Worm (Caenorhabditis elegans) whole organism, young adult: ENCODE data around the gene gstk-2.

ENCODE experiments used
- C17E4.6 ChIP-seq: fragments of 200-800 bp; sonication (Bioruptor generic); IDR thresholded peaks from 2 replicates; pipeline ENCODE4 v1.3.6; 2022; ENCODE audit warnings: missing genetic modification reagents, missing genetic modification characterization, missing compliant biosample characterization
- F37B4.10 ChIP-seq: fragments of 200-800 bp; sonication (Bioruptor generic); IDR thresholded peaks from 2 replicates; pipeline ENCODE4 v1.3.6; 2022; ENCODE audit warnings: missing genetic modification characterization, missing compliant biosample characterization
- F52B5.7 ChIP-seq: sonication (generic microtip); optimal IDR thresholded peaks from 2 replicates; lab custom pipeline; 2016; ENCODE audit warnings: mild to moderate bottlenecking, missing genetic modification characterization, missing compliant biosample characterization
- F55B11.4 ChIP-seq: sonication (generic microtip); optimal IDR thresholded peaks from 2 replicates; lab custom pipeline; 2016; ENCODE audit warnings: missing compliant biosample characterization, missing genetic modification characterization, borderline replicate concordance; ENCODE audit not compliant: insufficient read depth
- F57C9.4 ChIP-seq: sonication (generic microtip); optimal IDR thresholded peaks from 2 replicates; lab custom pipeline; 2017; ENCODE audit warnings: mild to moderate bottlenecking, missing genetic modification characterization, missing compliant biosample characterization
- T26A5.8 ChIP-seq: sonication (generic microtip); optimal IDR thresholded peaks from 2 replicates; lab custom pipeline; 2016; ENCODE audit warnings: missing genetic modification characterization, missing compliant biosample characterization
- Y53G8AR.9 ChIP-seq: fragments of 200-800 bp; sonication (Bioruptor generic); conservative IDR thresholded peaks from 2 replicates; pipeline ENCODE4 v1.3.6; 2022; ENCODE audit warnings: missing genetic modification reagents, missing genetic modification characterization, missing compliant biosample characterization
- attf-5 ChIP-seq: fragments of 200-800 bp; sonication (Bioruptor generic); optimal IDR thresholded peaks from 2 replicates; lab custom pipeline; 2018; ENCODE audit warnings: mild to moderate bottlenecking, missing genetic modification characterization, missing compliant biosample characterization
- attf-6 ChIP-seq: fragments of 200-800 bp; sonication (Bioruptor generic); IDR thresholded peaks from 2 replicates; pipeline ENCODE4 v1.3.6; 2022; ENCODE audit warnings: missing genetic modification reagents, missing genetic modification characterization, missing compliant biosample characterization
- bed-1 ChIP-seq: fragments of 200-800 bp; sonication (Bioruptor generic); IDR thresholded peaks from 2 replicates; pipeline ENCODE4 v1.3.6; 2022; ENCODE audit warnings: missing genetic modification reagents, missing genetic modification characterization, missing compliant biosample characterization
- ccch-3 ChIP-seq: fragments of 200-800 bp; sonication (Bioruptor generic); optimal IDR thresholded peaks from 2 replicates; lab custom pipeline; 2018; ENCODE audit warnings: mild to moderate bottlenecking, missing genetic modification characterization, missing compliant biosample characterization
- cebp-1 ChIP-seq, 2 experiments: fragments of 200-800 bp in 1 of 2; sonication (Bioruptor generic) in 1 of 2; sonication (generic microtip) in 1 of 2; IDR thresholded peaks in 1 of 2; optimal IDR thresholded peaks in 1 of 2; 2 replicates each; pipeline versions ENCODE4 v1.3.6 to Lab custom; 2017 to 2022; ENCODE audit warnings: missing compliant biosample characterization in 2 of 2, missing genetic modification characterization in 2 of 2, mild to moderate bottlenecking in 1 of 2, missing genetic modification reagents in 1 of 2, moderate library complexity in 1 of 2
- ceh-58 ChIP-seq: fragments of 200-800 bp; sonication (Bioruptor generic); IDR thresholded peaks from 2 replicates; pipeline ENCODE4 v1.3.6; 2022; ENCODE audit warnings: missing genetic modification characterization, missing compliant biosample characterization
- ceh-91 ChIP-seq: fragments of 200-800 bp; sonication (Bioruptor generic); IDR thresholded peaks from 2 replicates; pipeline ENCODE4 v1.3.6; 2022; ENCODE audit warnings: missing genetic modification reagents, missing genetic modification characterization, missing compliant biosample characterization
- dpff-1 ChIP-seq: sonication (generic microtip); optimal IDR thresholded peaks from 2 replicates; lab custom pipeline; 2017; ENCODE audit warnings: mild to moderate bottlenecking, missing genetic modification characterization, missing compliant biosample characterization
- dpl-1 ChIP-seq: fragments of 150-350 bp; optimal IDR thresholded peaks from 2 replicates; lab custom pipeline; 2014; ENCODE audit warnings: missing biosample characterization, missing genetic modification reagents, missing genetic modification characterization
- egl-18 ChIP-seq: fragments of 200-800 bp; sonication (Bioruptor generic); IDR thresholded peaks from 2 replicates; pipeline ENCODE4 v1.3.6; 2022; ENCODE audit warnings: missing genetic modification reagents, missing genetic modification characterization, missing compliant biosample characterization
- him-1 ChIP-seq: sonication (generic microtip); optimal IDR thresholded peaks from 2 replicates; lab custom pipeline; 2016; ENCODE audit warnings: missing genotype, missing genetic modification reagents, missing genetic modification characterization, missing compliant biosample characterization
- hmg-1.2 ChIP-seq: fragments of 200-800 bp; sonication (Bioruptor generic); IDR thresholded peaks from 2 replicates; pipeline ENCODE4 v1.3.6; 2022; ENCODE audit warnings: missing genetic modification reagents, missing genetic modification characterization, missing compliant biosample characterization
- hsf-1 ChIP-seq: fragments of 200-800 bp; sonication (Bioruptor generic); IDR thresholded peaks from 2 replicates; pipeline ENCODE4 v1.3.6; 2022; ENCODE audit warnings: missing genetic modification reagents, missing genetic modification characterization, missing compliant biosample characterization
- lsy-27 ChIP-seq: sonication (generic microtip); optimal IDR thresholded peaks from 2 replicates; lab custom pipeline; 2017; ENCODE audit warnings: missing genetic modification characterization, mild to moderate bottlenecking, missing compliant biosample characterization, antibody characterized with exemption, missing genotype, borderline replicate concordance; ENCODE audit not compliant: insufficient read depth
- madf-6 ChIP-seq: fragments of 200-800 bp; sonication (Bioruptor generic); IDR thresholded peaks from 2 replicates; pipeline ENCODE4 v1.3.6; 2022; ENCODE audit warnings: missing genetic modification reagents, missing genetic modification characterization, missing compliant biosample characterization
- mcd-1 ChIP-seq: fragments of 200-800 bp; sonication (Bioruptor generic); IDR thresholded peaks from 2 replicates; pipeline ENCODE4 v1.3.6; 2022; ENCODE audit warnings: missing genetic modification reagents, missing genetic modification characterization, missing compliant biosample characterization
- nhr-179 ChIP-seq: sonication (generic microtip); optimal IDR thresholded peaks from 2 replicates; lab custom pipeline; 2016; ENCODE audit warnings: mild to moderate bottlenecking, missing genetic modification characterization, missing compliant biosample characterization
- pbrm-1 ChIP-seq: fragments of 200-800 bp; sonication (Bioruptor generic); IDR thresholded peaks from 2 replicates; pipeline ENCODE4 v1.3.6; 2022; ENCODE audit warnings: missing genetic modification reagents, missing genetic modification characterization, missing compliant biosample characterization
- rcor-1 ChIP-seq: fragments of 200-800 bp; sonication (Bioruptor generic); IDR thresholded peaks from 2 replicates; pipeline ENCODE4 v1.3.6; 2022; ENCODE audit warnings: missing genetic modification reagents, missing genetic modification characterization, missing compliant biosample characterization
- rec-8 ChIP-seq, 2 experiments: sonication (generic microtip); optimal IDR thresholded peaks; 2 replicates each; lab custom pipeline; 2016; ENCODE audit warnings: mild to moderate bottlenecking in 2 of 2, missing genetic modification characterization in 2 of 2, missing genetic modification reagents in 2 of 2, missing genotype in 2 of 2, missing biosample characterization in 1 of 2, missing compliant biosample characterization in 1 of 2, moderate library complexity in 1 of 2
- repo-1 ChIP-seq: sonication (generic microtip); optimal IDR thresholded peaks from 2 replicates; lab custom pipeline; 2017; ENCODE audit warnings: mild to moderate bottlenecking, missing genetic modification characterization, missing compliant biosample characterization
- snpc-1.1 ChIP-seq: sonication (generic microtip); optimal IDR thresholded peaks from 2 replicates; lab custom pipeline; 2017; ENCODE audit warnings: missing genetic modification characterization, mild to moderate bottlenecking, missing compliant biosample characterization, antibody characterized with exemption, moderate library complexity, missing genotype, missing genetic modification reagents; ENCODE audit not compliant: insufficient read depth
- snpc-3.4 ChIP-seq: sonication (generic microtip); optimal IDR thresholded peaks from 2 replicates; lab custom pipeline; 2017; ENCODE audit warnings: missing genetic modification characterization, mild to moderate bottlenecking, missing compliant biosample characterization, antibody characterized with exemption, moderate library complexity, missing genotype, missing genetic modification reagents
- snpc-4 ChIP-seq, 5 experiments: fragments of 150-350 bp in 1 of 5; sonication (generic microtip) in 4 of 5; optimal IDR thresholded peaks; 2 replicates each; lab custom pipeline; 2014 to 2018; ENCODE audit warnings: missing genetic modification characterization in 5 of 5, missing biosample characterization in 3 of 5, antibody characterized with exemption in 2 of 5, mild to moderate bottlenecking in 2 of 5, missing compliant biosample characterization in 2 of 5, missing genotype in 2 of 5, moderate library complexity in 2 of 5, missing genetic modification reagents in 1 of 5
- sptf-2 ChIP-seq: fragments of 200-800 bp; sonication (Bioruptor generic); optimal IDR thresholded peaks from 2 replicates; lab custom pipeline; 2018; ENCODE audit warnings: mild to moderate bottlenecking, missing genetic modification characterization, missing compliant biosample characterization
- unc-62 ChIP-seq: fragments of 150-350 bp; optimal IDR thresholded peaks from 2 replicates; lab custom pipeline; 2014; ENCODE audit warnings: missing biosample characterization, missing genetic modification reagents, missing genetic modification characterization
- xnd-1 ChIP-seq: sonication (generic microtip); optimal IDR thresholded peaks from 2 replicates; lab custom pipeline; 2016; ENCODE audit warnings: missing genotype, missing genetic modification reagents, missing genetic modification characterization, missing compliant biosample characterization
- ztf-18 ChIP-seq: sonication (generic microtip); optimal IDR thresholded peaks from 2 replicates; lab custom pipeline; 2016; ENCODE audit warnings: missing genotype, mild to moderate bottlenecking, missing genetic modification characterization, missing compliant biosample characterization
- ztf-3 ChIP-seq: fragments of 200-800 bp; sonication (Bioruptor generic); optimal IDR thresholded peaks from 2 replicates; lab custom pipeline; 2018; ENCODE audit warnings: mild to moderate bottlenecking, missing genetic modification characterization, missing compliant biosample characterization

gstk-2 gene

ce11 chrIV:7243913-7244312 lies 1.8 kb upstream of the gstk-2 start, which contains the start of gene afmd-1:
Gene afmd-1, plus strand, starts transcription at chrIV:7244228.
- TF ChIP-seq snpc-3.4 (no peak), F37B4.10 (no peak), ceh-58 (GFP tag; lab: Robert Waterston, UW) (no peak), mcd-1 (GFP tag; lab: Robert Waterston, UW) (no peak), ztf-3 (GFP tag; lab: Kevin White, UChicago) (no peak), F57C9.4 (no peak), T26A5.8 (tag; lab: Kevin White, UChicago) (no peak), F55B11.4 (no peak), rcor-1 (GFP tag; lab: Robert Waterston, UW) (no peak), egl-18 (GFP tag; lab: Robert Waterston, UW) (no peak), pbrm-1 (GFP tag; lab: Robert Waterston, UW) (no peak), cebp-1 (GFP tag; IDR thresholded peaks at IDR 0.05; lab: Robert Waterston, UW) (no peak), cebp-1 (tag; optimal IDR thresholded peaks at IDR 0.05; lab: Kevin White, UChicago) (no peak), nhr-179 (no peak), unc-62 (no peak), repo-1 (tag; lab: Kevin White, UChicago) (no peak), ccch-3 (GFP tag; lab: Kevin White, UChicago) (no peak), ceh-91 (GFP tag; lab: Robert Waterston, UW) (no peak), attf-5 (no peak)

- TF ChIP-seq xnd-1 (tag; lab: Kevin White, UChicago) (no peak), F52B5.7 (peak; percentile 59), dpl-1 (GFP tag; lab: Kevin White, UChicago) (no peak), bed-1 (no peak), hsf-1 (peak; percentile 58; the same call in 1 of the 2 replicates), snpc-1.1 (tag; lab: Kevin White, UChicago) (no peak), rec-8 (tag; optimal IDR thresholded peaks at IDR 0.05; lab: Kevin White, UChicago) (no peak), attf-6 (GFP tag; lab: Robert Waterston, UW) (no peak), madf-6 (GFP tag; lab: Robert Waterston, UW) (peak; percentile 18; the same call in 1 of the 2 replicates), mcd-1 (GFP tag; lab: Robert Waterston, UW) (no peak), C17E4.6 (GFP tag; lab: Robert Waterston, UW) (no peak), lsy-27 (tag; lab: Kevin White, UChicago) (no peak), dpff-1 (tag; lab: Kevin White, UChicago) (peak; percentile 53), attf-5 (no peak), sptf-2 (GFP tag; lab: Kevin White, UChicago) (no peak), cebp-1 (GFP tag; IDR thresholded peaks at IDR 0.05; lab: Robert Waterston, UW) (no peak), cebp-1 (tag; optimal IDR thresholded peaks at IDR 0.05; lab: Kevin White, UChicago) (peak; percentile 27), ztf-18 (tag; lab: Kevin White, UChicago) (no peak), him-1 (tag; lab: Kevin White, UChicago) (no peak), hmg-1.2 (GFP tag; lab: Robert Waterston, UW) (no peak), Y53G8AR.9 (GFP tag; lab: Robert Waterston, UW) (0 out of 2 replicates have a peak, but pooled peaks have one; percentile 45), snpc-4 (GFP tag; optimal IDR thresholded peaks at IDR 0.05; lab: Kevin White, UChicago) (no peak), snpc-4 (tag; optimal IDR thresholded peaks at IDR 0.05; lab: Kevin White, UChicago) (peak in 1 of 4 experiments; percentile 29)
- TF ChIP-seq, all 124 proteins: peak for 7
Measured at ce11 chrIV:7240564-7240963, 1.5 kb downstream of the gstk-2 start.
